Fruit fly (Drosophila melanogaster): ENCODE data around the gene Toll-9.

Gene Toll-9

DNA sequence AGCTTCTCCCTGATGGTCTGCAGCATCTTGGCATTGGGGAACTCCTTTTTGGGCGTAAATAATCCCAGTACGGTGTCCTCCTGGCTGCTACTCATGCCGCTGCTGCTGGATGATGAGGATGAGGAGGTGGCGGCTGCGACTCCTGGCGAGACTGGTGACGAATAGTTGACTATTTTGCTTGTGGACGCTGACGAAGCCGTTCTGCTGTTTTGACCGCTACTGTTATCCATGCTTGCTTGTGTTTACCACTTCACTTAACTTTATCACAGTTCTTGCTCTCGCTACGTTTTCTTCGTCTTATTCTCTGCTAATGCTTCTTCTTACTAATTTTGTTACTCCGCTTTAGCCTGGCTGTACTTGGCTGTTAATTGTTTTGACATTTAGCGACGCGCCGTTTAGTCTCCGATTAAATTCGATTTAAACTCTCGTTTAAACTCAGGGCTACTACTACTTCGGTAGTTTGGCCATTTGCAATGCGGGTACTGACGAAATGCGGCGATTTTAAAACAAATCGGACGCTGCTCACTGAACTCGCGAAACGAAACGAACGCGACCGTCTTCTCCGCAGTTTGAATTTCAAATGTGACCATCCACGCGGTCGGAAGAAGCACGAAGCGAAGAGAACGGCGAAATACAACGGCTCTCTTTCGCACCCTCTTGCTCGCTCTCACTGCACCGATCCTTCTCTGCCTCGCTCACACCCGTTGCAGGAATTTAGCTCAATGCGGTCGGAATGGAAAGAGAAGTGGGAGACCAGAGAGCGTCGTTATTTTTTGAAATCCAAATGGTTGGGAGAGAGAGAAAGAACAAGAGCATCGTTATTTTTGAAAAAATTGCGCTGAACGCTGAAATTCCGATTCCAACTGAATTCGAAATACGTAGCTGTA, 34.7 kb upstream of the Toll-9 start, which contains the start of gene trbl (continued):
- no peak for TF ChIP-seq CG6813 (GFP tag; optimal IDR thresholded peaks at IDR 0.05)
- TF ChIP-seq CG3281 (GFP tag; optimal IDR thresholded peaks at IDR 0.05) = peak; percentile 47
- TF ChIP-seq croc (GFP tag; conservative IDR thresholded peaks at IDR 0.05) = no peak
- TF ChIP-seq HmgZ (tag; optimal IDR thresholded peaks at IDR 0.05) = no peak
- peak; percentile 53 for TF ChIP-seq CG13296 (GFP tag; optimal IDR thresholded peaks at IDR 0.05)
- no peak for TF ChIP-seq CG14965 (GFP tag; optimal IDR thresholded peaks at IDR 0.05; ENCODE audit: borderline replicate concordance)
- TF ChIP-seq CG33213 (GFP tag; optimal IDR thresholded peaks at IDR 0.05) = no peak
- no peak for TF ChIP-seq CG17612 (GFP tag; IDR thresholded peaks at IDR 0.05)
- TF ChIP-seq CG1832 (GFP tag; optimal IDR thresholded peaks at IDR 0.05) = peak; percentile 97
- TF ChIP-seq dati (GFP tag; IDR thresholded peaks at IDR 0.05) = 0 out of 2 replicates have a peak, but pooled peaks have one; percentile 34
- TF ChIP-seq CG15601 (tag; optimal IDR thresholded peaks at IDR 0.05) = no peak
- TF ChIP-seq CG10654 (GFP tag; optimal IDR thresholded peaks at IDR 0.05) = no peak
- peak; percentile 52 for TF ChIP-seq pfk (GFP tag; optimal IDR thresholded peaks at IDR 0.05)
- TF ChIP-seq CG7745 (tag; optimal IDR thresholded peaks at IDR 0.05) = peak; percentile 62
- no peak for TF ChIP-seq CG6272 (GFP tag; IDR thresholded peaks at IDR 0.05)
- peak; percentile 25 for TF ChIP-seq CG11723 (GFP tag; optimal IDR thresholded peaks at IDR 0.05)
- peak; percentile 68 for TF ChIP-seq CG34376 (GFP tag; optimal IDR thresholded peaks at IDR 0.05)
- peak; percentile 75 for TF ChIP-seq CG15479 (GFP tag; optimal IDR thresholded peaks at IDR 0.05)
- TF ChIP-seq Usf (GFP tag; optimal IDR thresholded peaks at IDR 0.05) = no peak
- no peak for TF ChIP-seq Fer3 (tag; optimal IDR thresholded peaks at IDR 0.05)
- peak; percentile 58 for TF ChIP-seq CG12071 (GFP tag; optimal IDR thresholded peaks at IDR 0.05)
- no peak for TF ChIP-seq cwo (GFP tag; optimal IDR thresholded peaks at IDR 0.05)
- TF ChIP-seq jing (GFP tag; optimal IDR thresholded peaks at IDR 0.05) = no peak
- no peak for TF ChIP-seq CG7372 (GFP tag; IDR thresholded peaks at IDR 0.05)
- no peak for TF ChIP-seq Oaz (GFP tag; IDR thresholded peaks at IDR 0.05)
- TF ChIP-seq Nf-YC (tag; optimal IDR thresholded peaks at IDR 0.05) = peak; percentile 59
- no peak for TF ChIP-seq CG8944 (GFP tag; optimal IDR thresholded peaks at IDR 0.05)
- TF ChIP-seq zfh1 (GFP tag; IDR thresholded peaks at IDR 0.05) = no peak
- TF ChIP-seq chif (GFP tag; optimal IDR thresholded peaks at IDR 0.05) = peak in 1 of 2 experiments; percentile 35
- peak; percentile 83 for TF ChIP-seq psq (GFP tag; optimal IDR thresholded peaks at IDR 0.05)
- no peak for TF ChIP-seq jumu (GFP tag; optimal IDR thresholded peaks at IDR 0.05)
- TF ChIP-seq bbx (GFP tag; IDR thresholded peaks at IDR 0.05; ENCODE audit: partially characterized antibody) = peak; percentile 96
- no peak for TF ChIP-seq dpn (GFP tag; optimal IDR thresholded peaks at IDR 0.05)
- TF ChIP-seq YL-1 (GFP tag; optimal IDR thresholded peaks at IDR 0.05) = no peak
- TF ChIP-seq BEAF-32 (GFP tag; optimal IDR thresholded peaks at IDR 0.05) = peak; percentile 5
- peak; percentile 20 for TF ChIP-seq unpg (GFP tag; optimal IDR thresholded peaks at IDR 0.05)
- no peak for TF ChIP-seq bsh (GFP tag; optimal IDR thresholded peaks at IDR 0.05)
- TF ChIP-seq dm (GFP tag; optimal IDR thresholded peaks at IDR 0.05) = peak; percentile 65
- TF ChIP-seq Ets97D (GFP tag; optimal IDR thresholded peaks at IDR 0.05) = peak; percentile 26
- TF ChIP-seq hb (GFP tag; IDR thresholded peaks at IDR 0.05; ENCODE audit: partially characterized antibody) = no peak
- no peak for TF ChIP-seq CG13775 (GFP tag; optimal IDR thresholded peaks at IDR 0.05)
- no peak for TF ChIP-seq Six4 (GFP tag; optimal IDR thresholded peaks at IDR 0.05)
- peak; percentile 36 for TF ChIP-seq CG2712 (tag; optimal IDR thresholded peaks at IDR 0.05)
- peak; percentile 62; the same call in 1 of the 3 replicates for TF ChIP-seq z (GFP tag; IDR thresholded peaks at IDR 0.05)
- peak; percentile 91 for TF ChIP-seq CG17385 (GFP tag; optimal IDR thresholded peaks at IDR 0.05)
- peak; percentile 11 for TF ChIP-seq ac (GFP tag; optimal IDR thresholded peaks at IDR 0.05)
- no peak for TF ChIP-seq ems (GFP tag; optimal IDR thresholded peaks at IDR 0.05)
- peak; percentile 58 for TF ChIP-seq HmgD (GFP tag; optimal IDR thresholded peaks at IDR 0.05)

Data from whole organism, embryonic.